Fruit fly (Drosophila melanogaster): Measurements from ENCODE around the gene CG42709.

CG42709 gene

dm6 chr3L:12813907-12814306 is 23.9 kb downstream of the CG42709 start, which contains the start of the genes Sf3a2 and CG42588 (continued):
- peak; percentile 78 for TF ChIP-seq CG10267 (tag; optimal IDR thresholded peaks at IDR 0.05)
- TF ChIP-seq Fer1 (GFP tag; optimal IDR thresholded peaks at IDR 0.05), result peak; percentile 23
- TF ChIP-seq CG1603 (tag; optimal IDR thresholded peaks at IDR 0.05), result no peak
- no peak for TF ChIP-seq CHES-1-like (GFP tag; optimal IDR thresholded peaks at IDR 0.05)
- peak; percentile 15; the same call in 1 of the 2 replicates for TF ChIP-seq seq (GFP tag; IDR thresholded peaks at IDR 0.05)
- no peak for TF ChIP-seq pros (GFP tag; optimal IDR thresholded peaks at IDR 0.05)
- no peak for TF ChIP-seq CG6254 (GFP tag; optimal IDR thresholded peaks at IDR 0.05)
- TF ChIP-seq Ptx1 (GFP tag; IDR thresholded peaks at IDR 0.05), result peak; percentile 85
- peak; percentile 63 for TF ChIP-seq sisA (GFP tag; IDR thresholded peaks at IDR 0.05)
- TF ChIP-seq vfl (GFP tag; optimal IDR thresholded peaks at IDR 0.05), result no peak
- no peak for TF ChIP-seq CG12071 (GFP tag; optimal IDR thresholded peaks at IDR 0.05)
- TF ChIP-seq tll (GFP tag; optimal IDR thresholded peaks at IDR 0.05), result no peak
- TF ChIP-seq sim (GFP tag; IDR thresholded peaks at IDR 0.05), result no peak
- peak; percentile 74 for TF ChIP-seq mam (GFP tag; optimal IDR thresholded peaks at IDR 0.05)
- peak; percentile 83 for TF ChIP-seq CG3847 (GFP tag; IDR thresholded peaks at IDR 0.05)
- TF ChIP-seq zen2 (GFP tag; IDR thresholded peaks at IDR 0.05; ENCODE audit: partially characterized antibody), result no peak; the same call in 2 of the 3 replicates
- peak; percentile 57 for TF ChIP-seq CG14441 (GFP tag; IDR thresholded peaks at IDR 0.05)
- peak; percentile 80 for TF ChIP-seq CG4617 (GFP tag; optimal IDR thresholded peaks at IDR 0.05; ENCODE audit: borderline replicate concordance)
- TF ChIP-seq CG13775 (GFP tag; optimal IDR thresholded peaks at IDR 0.05), result peak; percentile 74
- TF ChIP-seq Med (GFP tag), result peak; percentile 86
- peak in 1 of 2 experiments; percentile 9 for TF ChIP-seq chif (GFP tag; optimal IDR thresholded peaks at IDR 0.05)
- TF ChIP-seq E2f2 (GFP tag; IDR thresholded peaks at IDR 0.05), result peak; percentile 66
- no peak for TF ChIP-seq C15 (GFP tag; IDR thresholded peaks at IDR 0.05)
- TF ChIP-seq inv (GFP tag; IDR thresholded peaks at IDR 0.05; ENCODE audit: partially characterized antibody), result peak; percentile 80
- TF ChIP-seq ham (GFP tag; IDR thresholded peaks at IDR 0.05), result no peak
- TF ChIP-seq CG11085 (GFP tag; IDR thresholded peaks at IDR 0.05), result no peak
- no peak for TF ChIP-seq Lpt (GFP tag; optimal IDR thresholded peaks at IDR 0.05)
- TF ChIP-seq CG31441 (GFP tag; IDR thresholded peaks at IDR 0.05), result no peak; the same call in 1 of the 2 replicates
- no peak for TF ChIP-seq CG10274 (GFP tag; optimal IDR thresholded peaks at IDR 0.05)
- peak; percentile 73 for TF ChIP-seq CG11247 (GFP tag; IDR thresholded peaks at IDR 0.05)
- TF ChIP-seq Ets65A (GFP tag), result peak; percentile 96
- TF ChIP-seq Lhr (GFP tag; optimal IDR thresholded peaks at IDR 0.05), result no peak
- TF ChIP-seq CkIIα-i1 (GFP tag; IDR thresholded peaks at IDR 0.05), result no peak
- TF ChIP-seq CG15514 (GFP tag; optimal IDR thresholded peaks at IDR 0.05), result peak; percentile 61
- TF ChIP-seq Rx (GFP tag; IDR thresholded peaks at IDR 0.05), result no peak
- TF ChIP-seq zen (tag; optimal IDR thresholded peaks at IDR 0.05), result peak; percentile 66
- TF ChIP-seq Trl (optimal IDR thresholded peaks at IDR 0.05), result no peak
- no peak for TF ChIP-seq Trl (GFP tag; optimal IDR thresholded peaks at IDR 0.05)
- TF ChIP-seq sug (tag; optimal IDR thresholded peaks at IDR 0.05), result peak; percentile 74
- peak; percentile 92 for TF ChIP-seq row (GFP tag; IDR thresholded peaks at IDR 0.05)
- no peak for TF ChIP-seq Tbp (GFP tag; optimal IDR thresholded peaks at IDR 0.05)
- peak; percentile 48 for TF ChIP-seq CG17359 (tag; optimal IDR thresholded peaks at IDR 0.05)
- TF ChIP-seq CG4854 (GFP tag; optimal IDR thresholded peaks at IDR 0.05), result peak; percentile 44
- peak; percentile 69; the same call in 1 of the 2 replicates for TF ChIP-seq sob (GFP tag; IDR thresholded peaks at IDR 0.05)
- peak; percentile 21 for TF ChIP-seq Sin3A (optimal IDR thresholded peaks at IDR 0.05)
- TF ChIP-seq ssp (GFP tag; IDR thresholded peaks at IDR 0.05), result no peak; the same call in 1 of the 2 replicates
- no peak for TF ChIP-seq pnt (GFP tag; optimal IDR thresholded peaks at IDR 0.05)
